Fruit fly (Drosophila melanogaster) S2 (cell line): Measurements from ENCODE around the gene CG17219.
A peak's percentile ranks its signal among the peaks of the same experiment; 100 is the strongest.

Experiments
- CG8478 ChIP-seq: fragments of >200 bp; optimal IDR thresholded peaks from 2 replicates; lab custom pipeline; 2018
- CTCF ChIP-seq, 2 experiments: fragments of >200 bp; optimal IDR thresholded peaks; 2 replicates each; lab custom pipeline; 2018

CG17219 gene

DNA sequence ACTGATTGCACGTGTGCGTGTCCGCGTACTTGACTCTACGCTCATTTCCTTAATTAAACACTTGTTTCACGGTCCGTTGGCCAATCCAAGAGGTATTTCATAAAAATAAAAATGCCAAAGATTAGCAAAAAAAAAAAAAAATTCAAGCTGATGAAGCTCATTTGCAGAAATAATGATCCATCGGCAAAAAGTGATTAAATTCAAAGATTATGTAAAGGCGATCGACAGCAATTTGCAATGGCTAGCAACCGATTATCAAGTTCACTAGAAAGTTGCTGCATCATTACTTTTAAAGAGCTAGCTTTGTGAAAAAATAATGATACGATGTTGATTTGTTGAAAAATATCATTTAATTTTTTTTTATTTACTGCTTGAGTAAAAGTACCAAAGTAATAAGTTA lies 19.6 kb upstream of the CG17219 start:
- TF ChIP-seq CG8478 (lab: Kevin White, UChicago) (no peak), CTCF (optimal IDR thresholded peaks at IDR 0.05; lab: Kevin White, UChicago) (no peak)

DNA sequence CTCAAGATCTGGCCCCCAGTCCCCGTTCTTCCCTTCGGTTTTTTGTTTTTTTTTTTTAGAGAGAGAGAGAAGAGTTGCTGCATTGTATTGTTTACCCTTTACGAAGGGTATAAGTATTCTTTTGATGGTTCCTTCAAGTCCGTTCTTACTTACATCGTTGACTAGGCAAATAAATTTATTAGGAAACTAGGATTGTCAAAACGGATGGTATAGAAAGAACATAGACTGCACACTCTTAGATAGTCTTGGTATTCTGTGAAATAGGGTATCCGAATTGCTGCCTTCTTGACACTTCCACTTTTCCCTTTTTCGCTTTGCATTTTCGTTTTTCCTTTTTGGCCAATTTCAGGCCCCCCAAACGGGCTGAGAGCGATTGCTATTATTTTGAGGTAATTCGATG lies 17.6 kb upstream of the CG17219 start:
- TF ChIP-seq CG8478 (lab: Kevin White, UChicago) = no peak
- no peak for TF ChIP-seq CTCF (optimal IDR thresholded peaks at IDR 0.05; lab: Kevin White, UChicago)

DNA sequence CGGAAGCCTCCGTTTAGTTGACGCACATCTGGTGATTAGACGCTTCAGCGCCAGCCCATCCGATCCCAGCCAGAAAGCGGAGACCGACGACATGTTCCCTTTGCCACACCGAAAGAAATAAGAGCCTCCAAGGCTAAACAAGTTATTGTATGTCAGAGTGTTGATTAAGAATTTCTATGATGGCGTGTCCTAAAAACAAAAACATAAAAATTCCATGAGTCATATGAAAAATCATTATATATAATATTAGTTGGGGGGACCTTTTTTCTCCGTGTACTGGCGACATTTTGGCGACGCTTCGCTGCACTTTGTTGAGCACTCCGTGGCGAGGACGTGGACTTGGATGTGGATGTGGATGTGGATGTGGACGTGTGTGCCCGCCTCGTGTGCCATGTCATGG lies 16.3 kb upstream of the CG17219 start:
- TF ChIP-seq CTCF (optimal IDR thresholded peaks at IDR 0.05; lab: Kevin White, UChicago) = no peak
- TF ChIP-seq CG8478 (lab: Kevin White, UChicago) = no peak

DNA sequence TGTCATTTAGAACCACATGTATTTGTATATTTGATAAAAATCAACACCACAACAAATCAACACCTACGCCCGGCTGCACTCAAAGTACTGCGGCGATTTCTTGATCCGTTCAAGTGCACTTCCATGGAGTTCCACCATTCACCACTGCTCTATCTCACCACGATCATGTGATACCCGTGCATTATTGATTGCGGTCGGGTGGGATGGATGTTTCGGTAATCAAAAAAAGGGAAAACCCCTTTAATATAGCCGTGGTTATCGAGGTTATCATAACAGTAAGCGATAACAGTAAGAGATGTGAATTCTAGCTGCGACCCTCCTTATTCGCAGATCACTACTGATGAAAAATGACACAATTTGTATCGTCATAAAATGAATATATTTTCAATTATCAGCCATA lies 10.8 kb upstream of the CG17219 start, which contains the start of the genes CG17224 and CG17264:
Gene CG17224 (minus strand): TSS at position 97 of the 400 bp plus-strand sequence.
Gene CG17264 (plus strand): TSS at position 297 of the 400 bp plus-strand sequence.
- no peak for TF ChIP-seq CTCF (optimal IDR thresholded peaks at IDR 0.05; lab: Kevin White, UChicago)
- no peak for TF ChIP-seq CG8478 (lab: Kevin White, UChicago)

- TF ChIP-seq CTCF (optimal IDR thresholded peaks at IDR 0.05; lab: Kevin White, UChicago) (peak in 1 of 2 experiments; percentile 23), CG8478 (lab: Kevin White, UChicago) (no peak)
Measured at dm6 chr2L:3022986-3023385, 6.1 kb upstream of the CG17219 start, which contains the start of the genes alpha4GT1 and Prp40. Gene alpha4GT1, minus strand, starts transcription at chr2L:3023141. Gene Prp40, plus strand, starts transcription at chr2L:3023226.

- TF ChIP-seq CG8478 (lab: Kevin White, UChicago) (no peak), CTCF (optimal IDR thresholded peaks at IDR 0.05; lab: Kevin White, UChicago) (no peak)
Measured at dm6 chr2L:3030350-3030749, 1.3 kb downstream of the CG17219 start, which contains the start of gene GABPI. Gene GABPI, plus strand, starts transcription at chr2L:3030539.

DNA sequence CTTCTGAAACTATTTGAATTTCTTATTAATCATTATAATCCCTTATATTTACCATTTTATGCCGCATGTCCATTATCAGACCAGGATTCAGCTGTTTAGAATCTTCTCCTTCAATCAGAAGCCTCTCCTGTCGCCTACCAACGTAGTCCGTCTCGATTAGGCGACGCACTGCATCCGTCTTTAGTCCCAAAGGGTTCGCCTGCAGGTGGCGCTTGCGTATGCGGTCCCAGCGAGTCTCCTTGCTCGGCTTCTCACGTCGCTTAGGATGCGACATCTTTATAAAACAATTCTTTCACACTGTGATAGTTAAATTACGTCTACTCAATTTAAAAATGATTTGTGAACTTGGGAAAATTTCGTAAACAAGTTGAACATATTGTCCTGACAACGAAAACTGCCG lies 5.9 kb downstream of the CG17219 start, which contains the start of gene CG17258:
Gene CG17258 (minus strand): TSS at position 380 of the 400 bp plus-strand sequence.
- TF ChIP-seq CTCF (optimal IDR thresholded peaks at IDR 0.05; lab: Kevin White, UChicago) (peak; percentile 65 to 73), CG8478 (lab: Kevin White, UChicago) (no peak)

DNA sequence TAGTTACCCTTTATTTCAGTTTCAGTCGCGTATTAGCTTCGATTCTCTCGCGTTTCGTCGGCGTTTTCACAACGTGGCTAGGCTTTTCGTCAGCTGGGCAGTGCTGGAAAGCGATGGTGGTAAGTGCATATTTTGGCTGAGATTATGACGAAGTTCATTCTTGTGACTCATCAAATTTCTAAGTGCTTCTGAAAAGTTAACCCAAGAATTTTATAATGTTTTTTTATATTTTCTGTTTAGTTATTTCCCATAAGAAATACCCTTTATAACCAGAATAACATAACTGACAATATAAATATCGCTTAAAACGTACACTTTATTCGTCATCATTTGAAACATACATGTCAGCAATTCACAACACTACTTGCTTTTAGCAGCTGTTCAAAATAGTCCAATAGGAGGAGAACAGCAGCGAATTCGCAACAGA lies 8.1 kb downstream of the CG17219 start, which contains the start of the genes CG17260 and SerRS:
Gene CG17260 (plus strand): TSS at position 78 of the 427 bp plus-strand sequence.
Gene SerRS (minus strand): TSS at position 251 of the 427 bp plus-strand sequence.
- no peak for TF ChIP-seq CTCF (optimal IDR thresholded peaks at IDR 0.05; lab: Kevin White, UChicago)
- TF ChIP-seq CG8478 (lab: Kevin White, UChicago) = no peak

DNA sequence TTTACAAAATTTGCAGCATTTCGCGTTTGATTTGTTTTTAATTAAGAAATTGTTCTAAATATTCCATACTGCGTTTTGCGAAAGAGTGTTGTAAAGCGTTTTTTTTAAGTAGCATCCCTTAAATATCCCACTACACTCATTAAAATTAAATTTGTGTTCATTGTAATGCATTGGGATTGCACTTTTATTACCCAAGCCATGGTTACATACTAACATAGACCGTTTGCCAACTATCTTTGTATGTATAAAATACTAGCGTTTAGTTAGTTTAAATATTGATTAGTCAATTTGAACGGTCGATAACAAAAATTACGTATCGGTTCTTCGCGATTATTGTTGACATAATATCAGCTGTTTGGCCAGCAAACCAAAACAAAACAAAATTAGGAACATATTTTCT lies 10.7 kb downstream of the CG17219 start, which contains the start of the genes cnir and CG17221:
Gene cnir (minus strand): TSS at position 39 of the 400 bp plus-strand sequence.
Gene CG17221 (plus strand): TSS at position 203 of the 400 bp plus-strand sequence.
- no peak for TF ChIP-seq CTCF (optimal IDR thresholded peaks at IDR 0.05; lab: Kevin White, UChicago)
- no peak for TF ChIP-seq CG8478 (lab: Kevin White, UChicago)

- TF ChIP-seq CTCF (optimal IDR thresholded peaks at IDR 0.05; lab: Kevin White, UChicago) = no peak
- no peak for TF ChIP-seq CG8478 (lab: Kevin White, UChicago)
Measured at dm6 chr2L:3041918-3042615, 13.0 kb downstream of the CG17219 start, which contains the start of gene CG17261. Gene CG17261, plus strand, starts transcription at chr2L:3042551.

dm6 chr2L:3043647-3044046 lies 14.6 kb downstream of the CG17219 start, which contains the start of gene FASN2:
Gene FASN2, plus strand, starts transcription at chr2L:3043947.
- TF ChIP-seq CTCF (optimal IDR thresholded peaks at IDR 0.05; lab: Kevin White, UChicago) (no peak), CG8478 (lab: Kevin White, UChicago) (no peak)

- TF ChIP-seq CG8478 (lab: Kevin White, UChicago) = no peak
- no peak for TF ChIP-seq CTCF (optimal IDR thresholded peaks at IDR 0.05; lab: Kevin White, UChicago)
Measured at dm6 chr2L:3044660-3045504, 15.8 kb downstream of the CG17219 start.

- TF ChIP-seq CG8478 (lab: Kevin White, UChicago) = no peak
- TF ChIP-seq CTCF (optimal IDR thresholded peaks at IDR 0.05; lab: Kevin White, UChicago) = no peak
Measured at dm6 chr2L:3055710-3056447, 26.8 kb downstream of the CG17219 start.

DNA sequence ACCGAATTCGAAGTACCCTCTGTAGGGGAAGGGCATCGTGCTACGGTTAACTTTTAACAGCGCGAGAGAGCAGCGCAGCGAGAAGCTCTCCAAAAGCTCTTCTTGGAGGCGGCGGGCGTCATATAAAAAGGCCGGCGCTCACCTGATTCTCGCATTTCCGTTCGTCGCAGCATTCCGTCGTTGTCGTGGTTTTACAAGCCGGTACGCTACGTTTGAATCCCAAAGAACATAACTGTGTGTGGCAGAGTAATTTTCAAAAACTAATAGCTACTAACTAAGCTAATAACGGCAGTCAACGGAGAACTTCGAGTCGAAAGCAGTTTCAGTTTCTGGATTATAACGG lies 27.4 kb downstream of the CG17219 start, which contains the start of gene FASN1:
Gene FASN1 (plus strand): TSS at position 151 of the 343 bp plus-strand sequence.
- no peak for TF ChIP-seq CTCF (optimal IDR thresholded peaks at IDR 0.05; lab: Kevin White, UChicago)
- TF ChIP-seq CG8478 (lab: Kevin White, UChicago) = no peak
